Worm (Caenorhabditis elegans) whole organism, L4 larva: Measurements from ENCODE around the gene C16B8.3.

ENCODE experiments used
- R02D3.7 ChIP-seq: fragments of 150-350 bp; sonication (generic microtip); optimal IDR thresholded peaks from 3 replicates; lab custom pipeline; 2014; ENCODE audit warnings: missing biosample characterization, missing genetic modification characterization
- aly-2 ChIP-seq: sonication (generic microtip); optimal IDR thresholded peaks from 2 replicates; lab custom pipeline; 2018; ENCODE audit warnings: missing biosample characterization, missing genetic modification characterization
- ama-1 ChIP-seq: fragments of 150-350 bp; optimal IDR thresholded peaks from 2 replicates; lab custom pipeline; 2014; ENCODE audit warnings: inconsistent platforms, mixed read lengths
- fkh-10 ChIP-seq: fragments of 150-350 bp; optimal IDR thresholded peaks from 2 replicates; lab custom pipeline; 2014; ENCODE audit warnings: missing biosample characterization, missing genetic modification reagents, missing genetic modification characterization
- fos-1 ChIP-seq: fragments of 150-350 bp; optimal IDR thresholded peaks from 2 replicates; lab custom pipeline; 2014; ENCODE audit warnings: missing biosample characterization, missing genetic modification characterization
- lin-13 ChIP-seq: fragments of 150-350 bp; optimal IDR thresholded peaks from 2 replicates; lab custom pipeline; 2014; ENCODE audit warnings: missing biosample characterization, missing genetic modification reagents, missing genetic modification characterization
- mdl-1 ChIP-seq, 2 experiments: fragments of 150-350 bp in 1 of 2; sonication (generic microtip) in 1 of 2; optimal IDR thresholded peaks; 2 replicates each; lab custom pipeline; 2014 to 2017; ENCODE audit warnings: missing biosample characterization in 2 of 2, missing genetic modification characterization in 2 of 2
- nhr-11 ChIP-seq: fragments of 150-350 bp; optimal IDR thresholded peaks from 2 replicates; lab custom pipeline; 2014; ENCODE audit warnings: missing biosample characterization, missing genetic modification characterization
- nhr-48 ChIP-seq: sonication (generic microtip); optimal IDR thresholded peaks from 2 replicates; lab custom pipeline; 2016; ENCODE audit warnings: mild to moderate bottlenecking, missing genetic modification characterization, missing compliant biosample characterization
- pqm-1 ChIP-seq: sonication (generic microtip); optimal IDR thresholded peaks from 2 replicates; lab custom pipeline; 2017; ENCODE audit warnings: missing biosample characterization, missing genetic modification characterization
- unc-62 ChIP-seq, 3 experiments: fragments of 150-350 bp in 1 of 3; sonication (generic microtip); optimal IDR thresholded peaks in 2 of 3; peaks in 1 of 3; 1 replicate in 1 of 3; 2 replicates in 2 of 3; lab custom pipeline; 2014 to 2017; ENCODE audit warnings: missing biosample characterization in 3 of 3, missing genetic modification characterization in 3 of 3, missing genetic modification reagents in 3 of 3, missing genotype in 1 of 3
- ztf-11 ChIP-seq: fragments of 150-350 bp; optimal IDR thresholded peaks from 2 replicates; lab custom pipeline; 2014; ENCODE audit warnings: missing biosample characterization, missing genetic modification characterization

ce11 chrX:3957475-3958204 lies 10.8 kb downstream of the C16B8.3 start:
- TF ChIP-seq nhr-48 (no peak), pqm-1 (tag; lab: Kevin White, UChicago) (no peak), fos-1 (tag; lab: Kevin White, UChicago) (no peak), ztf-11 (tag; lab: Kevin White, UChicago) (no peak), unc-62 (GFP tag; optimal IDR thresholded peaks at IDR 0.05 in 1 of 2; lab: Kevin White, UChicago) (no peak), unc-62 (tag; optimal IDR thresholded peaks at IDR 0.05; lab: Kevin White, UChicago) (no peak), nhr-11 (tag; lab: Kevin White, UChicago) (no peak), aly-2 (tag; lab: Kevin White, UChicago) (no peak), R02D3.7 (tag; lab: Kevin White, UChicago) (no peak), fkh-10 (GFP tag; lab: Kevin White, UChicago) (peak; percentile 68), lin-13 (GFP tag; lab: Kevin White, UChicago) (no peak), ama-1 (lab: Kevin White, UChicago) (no peak), mdl-1 (tag; optimal IDR thresholded peaks at IDR 0.05; lab: Kevin White, UChicago) (no peak)
